Worm (Caenorhabditis elegans) whole organism, L4/young adult: ENCODE results near the gene cdr-2.

Source experiments
- W03F9.2 ChIP-seq: fragments of 150-350 bp; optimal IDR thresholded peaks from 2 replicates; lab custom pipeline; 2014; ENCODE audit warnings: missing biosample characterization, missing genetic modification characterization
- him-1 ChIP-seq: sonication (generic microtip); optimal IDR thresholded peaks from 2 replicates; lab custom pipeline; 2016; ENCODE audit warnings: missing genotype, missing genetic modification reagents, missing genetic modification characterization, missing compliant biosample characterization

- TF ChIP-seq him-1 (tag; lab: Kevin White, UChicago), result no peak
- TF ChIP-seq W03F9.2 (tag; lab: Kevin White, UChicago), result no peak
Observed at ce11 chrV:12417277-12417676, 1.8 kb upstream of the cdr-2 start, which contains the start of gene cdr-3.
